Worm (Caenorhabditis elegans): Measurements from ENCODE around the gene npax-4.

ce11 chrIV:8923381-8923780 is 43.7 kb upstream of the npax-4 start:
- TF ChIP-seq scrt-1 (GFP tag; IDR thresholded peaks at IDR 0.05) = no peak
- no peak for TF ChIP-seq F13C5.2 (tag; optimal IDR thresholded peaks at IDR 0.05)
- TF ChIP-seq ceh-13 (GFP tag; optimal IDR thresholded peaks at IDR 0.05) = no peak
- TF ChIP-seq ama-1 (optimal IDR thresholded peaks at IDR 0.05) = no peak
- TF ChIP-seq tra-4 (tag; optimal IDR thresholded peaks at IDR 0.05) = no peak
- no peak for TF ChIP-seq B0310.2 (tag; optimal IDR thresholded peaks at IDR 0.05)
- TF ChIP-seq hmg-4 (GFP tag; optimal IDR thresholded peaks at IDR 0.05) = no peak
- no peak for TF ChIP-seq tbx-37 (GFP tag; conservative IDR thresholded peaks at IDR 0.05)
- TF ChIP-seq tbx-11 (GFP tag; IDR thresholded peaks at IDR 0.05) = no peak
- no peak for TF ChIP-seq hnd-1 (tag; optimal IDR thresholded peaks at IDR 0.05)
